Worm (Caenorhabditis elegans): ENCODE results near the gene rsp-1.

- TF ChIP-seq zip-8 (tag; optimal IDR thresholded peaks at IDR 0.05) (no peak), ces-1 (GFP tag; optimal IDR thresholded peaks at IDR 0.05) (no peak), unc-62 (GFP tag; optimal IDR thresholded peaks at IDR 0.05) (no peak), snpc-4 (tag; optimal IDR thresholded peaks at IDR 0.05) (no peak), unc-120 (tag; optimal IDR thresholded peaks at IDR 0.05; ENCODE audit: poor library complexity, severe bottlenecking) (no peak), blmp-1 (tag; optimal IDR thresholded peaks at IDR 0.05) (no peak), nhr-76 (tag; optimal IDR thresholded peaks at IDR 0.05) (no peak), nhr-12 (tag; optimal IDR thresholded peaks at IDR 0.05) (no peak), unc-39 (tag; optimal IDR thresholded peaks at IDR 0.05) (no peak), pha-4 (tag; optimal IDR thresholded peaks at IDR 0.05) (no peak), ceh-43 (GFP tag; optimal IDR thresholded peaks at IDR 0.05) (no peak)
Measured at ce11 chrII:11452498-11453005, 610 bp upstream of the rsp-1 start, which contains the start of gene rsp-2.

Measured in whole organism, mixed stage, embryonic.